Fruit fly (Drosophila melanogaster): ENCODE data around the gene CG8838.
"Not testable (repeated sequence)": the region's sequence is repeated elsewhere in the genome, so short reads cannot be mapped to it uniquely, and the experiment has no call there.

The CG8838 gene

dm6 chr2L:3387643-3388042 is 30.2 kb downstream of the CG8838 start, which contains the start of gene Sfp23F:
TSS of gene Sfp23F (minus strand) at chr2L:3387743.
- TF ChIP-seq CG7101 (tag; optimal IDR thresholded peaks at IDR 0.05) (no peak), kay (GFP tag; ENCODE audit: borderline replicate concordance) (no peak), CG7045 (GFP tag; optimal IDR thresholded peaks at IDR 0.05) (no peak), cnc (optimal IDR thresholded peaks at IDR 0.05) (no peak), toe (GFP tag; optimal IDR thresholded peaks at IDR 0.05) (no peak), pad (GFP tag; optimal IDR thresholded peaks at IDR 0.05) (no peak), Clk (GFP tag; optimal IDR thresholded peaks at IDR 0.05) (no peak), bab1 (GFP tag; optimal IDR thresholded peaks at IDR 0.05) (no peak), CG11617 (GFP tag; optimal IDR thresholded peaks at IDR 0.05) (no peak), ovo (GFP tag; optimal IDR thresholded peaks at IDR 0.05) (no peak), CG12768 (GFP tag; optimal IDR thresholded peaks at IDR 0.05) (no peak), CG33017 (tag; optimal IDR thresholded peaks at IDR 0.05) (no peak), CG5204 (GFP tag; optimal IDR thresholded peaks at IDR 0.05) (no peak), Mnt (GFP tag; optimal IDR thresholded peaks at IDR 0.05) (no peak), Hr96 (GFP tag; optimal IDR thresholded peaks at IDR 0.05) (no peak), tj (GFP tag; optimal IDR thresholded peaks at IDR 0.05) (no peak), CG14711 (tag; optimal IDR thresholded peaks at IDR 0.05) (no peak), CG1620 (GFP tag; optimal IDR thresholded peaks at IDR 0.05) (no peak), Crg-1 (GFP tag; optimal IDR thresholded peaks at IDR 0.05) (no peak)

dm6 chr2L:3388396-3388795 is 30.9 kb downstream of the CG8838 start, which contains the start of gene CG42460:
TSS of gene CG42460 (minus strand) at chr2L:3388496.
- TF ChIP-seq CG33017 (tag; optimal IDR thresholded peaks at IDR 0.05); CG12768 (GFP tag; optimal IDR thresholded peaks at IDR 0.05); Crg-1 (GFP tag; optimal IDR thresholded peaks at IDR 0.05): not testable (repeated sequence)

DNA sequence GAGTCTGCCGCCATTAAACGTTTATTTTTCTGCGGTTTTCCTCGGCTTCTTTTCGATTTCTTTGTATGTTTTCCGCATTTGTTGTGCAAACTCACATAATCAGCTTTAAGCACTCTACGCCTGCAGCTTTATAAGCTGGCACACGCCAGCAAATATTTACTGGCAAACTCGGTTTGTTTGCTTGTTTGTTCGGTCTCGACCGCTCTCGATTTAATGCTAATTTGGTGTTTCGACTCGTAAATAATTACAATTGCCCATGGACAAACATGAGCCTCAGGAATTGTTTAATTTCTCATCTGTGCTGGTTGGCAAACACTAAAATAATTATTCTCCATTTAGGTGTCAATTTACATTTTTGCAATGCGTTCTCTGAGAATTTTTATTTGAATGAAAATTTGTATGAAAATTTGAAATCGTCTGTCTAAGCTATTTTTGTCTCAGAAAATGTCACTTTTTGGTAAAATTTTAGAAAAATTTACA is 40.2 kb downstream of the CG8838 start, which contains the start of gene CG34175:
CG34175 (plus strand) TSS at position 430 of the 480 bp plus-strand sequence.
- no peak for TF ChIP-seq kay (GFP tag; ENCODE audit: borderline replicate concordance)
- TF ChIP-seq CG7045 (GFP tag; optimal IDR thresholded peaks at IDR 0.05), result no peak
- no peak for TF ChIP-seq ovo (GFP tag; optimal IDR thresholded peaks at IDR 0.05)
- no peak for TF ChIP-seq cic (GFP tag; optimal IDR thresholded peaks at IDR 0.05)
- no peak for TF ChIP-seq Crg-1 (GFP tag; optimal IDR thresholded peaks at IDR 0.05)
- TF ChIP-seq bab1 (GFP tag; optimal IDR thresholded peaks at IDR 0.05), result no peak
- TF ChIP-seq CG14711 (tag; optimal IDR thresholded peaks at IDR 0.05), result no peak
- no peak for TF ChIP-seq CG7101 (tag; optimal IDR thresholded peaks at IDR 0.05)
- no peak for TF ChIP-seq cnc (optimal IDR thresholded peaks at IDR 0.05)
- no peak for TF ChIP-seq Clk (GFP tag; optimal IDR thresholded peaks at IDR 0.05)

DNA sequence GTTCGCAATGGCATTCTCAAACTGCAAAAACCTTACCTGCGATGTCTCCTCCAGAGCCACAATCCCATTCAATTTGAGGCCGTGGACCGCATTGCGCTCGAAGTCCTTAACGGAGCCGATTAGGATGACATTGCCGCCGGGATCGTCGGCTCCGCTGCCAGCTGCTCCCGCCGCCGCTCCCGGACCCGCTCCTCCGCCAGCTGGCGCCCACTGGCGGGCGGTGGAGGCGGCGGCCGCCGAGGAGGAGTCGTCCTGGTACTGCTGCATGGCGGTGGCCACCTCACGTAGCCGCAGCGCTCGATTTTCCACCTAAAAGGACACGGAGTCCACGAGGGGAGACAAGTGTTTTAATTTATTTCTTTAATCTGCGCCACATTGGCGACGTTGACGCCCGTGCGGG is 50.3 kb downstream of the CG8838 start:
- TF ChIP-seq toe (GFP tag; optimal IDR thresholded peaks at IDR 0.05) (no peak), CG14711 (tag; optimal IDR thresholded peaks at IDR 0.05) (no peak), CG11617 (GFP tag; optimal IDR thresholded peaks at IDR 0.05) (no peak), CG7101 (tag; optimal IDR thresholded peaks at IDR 0.05) (no peak), cic (GFP tag; optimal IDR thresholded peaks at IDR 0.05) (no peak), Crg-1 (GFP tag; optimal IDR thresholded peaks at IDR 0.05) (no peak), ovo (GFP tag; optimal IDR thresholded peaks at IDR 0.05) (no peak), CG12768 (GFP tag; optimal IDR thresholded peaks at IDR 0.05) (no peak), CG7045 (GFP tag; optimal IDR thresholded peaks at IDR 0.05) (no peak), Clk (GFP tag; optimal IDR thresholded peaks at IDR 0.05) (no peak), CG1620 (GFP tag; optimal IDR thresholded peaks at IDR 0.05) (no peak), cnc (optimal IDR thresholded peaks at IDR 0.05) (no peak)

All from whole organism, adult.